Fruit fly (Drosophila melanogaster) whole organism, embryonic: ENCODE data around the gene bwa.

ENCODE experiments used
- Ada2b ChIP-seq: fragments of 200-800 bp; sonication (Bioruptor generic); IDR thresholded peaks from 2 replicates; pipeline ENCODE4 v1.3.6; 2022; ENCODE audit warnings: missing biosample characterization, missing genetic modification characterization
- CG12744 ChIP-seq: fragments of 200-800 bp; sonication (Bioruptor generic); optimal IDR thresholded peaks from 2 replicates; lab custom pipeline; 2016; ENCODE audit warnings: missing biosample characterization, missing genetic modification characterization
- CG12942 ChIP-seq: fragments of 200-800 bp; sonication (Bioruptor generic); optimal IDR thresholded peaks from 3 replicates; lab custom pipeline; 2016; ENCODE audit warnings: missing biosample characterization, missing genetic modification characterization
- CG13296 ChIP-seq: fragments of 200-800 bp; sonication (Bioruptor generic); optimal IDR thresholded peaks from 3 replicates; lab custom pipeline; 2018; ENCODE audit warnings: missing biosample characterization, mild to moderate bottlenecking, missing genetic modification characterization
- CG13424 ChIP-seq: fragments of 200-800 bp; sonication (Bioruptor generic); optimal IDR thresholded peaks from 2 replicates; lab custom pipeline; 2019; ENCODE audit warnings: missing biosample characterization, mild to moderate bottlenecking, missing genetic modification characterization, moderate library complexity
- CG14667 ChIP-seq: fragments of 200-800 bp; sonication (Bioruptor generic); IDR thresholded peaks from 2 replicates; pipeline ENCODE4 v1.3.6; 2022; ENCODE audit warnings: missing biosample characterization, missing genetic modification characterization
- CG1529 ChIP-seq: fragments of 200-800 bp; sonication (Bioruptor generic); optimal IDR thresholded peaks from 3 replicates; lab custom pipeline; 2018; ENCODE audit warnings: missing biosample characterization, missing genetic modification characterization
- CG15514 ChIP-seq: fragments of 200-800 bp; sonication (Bioruptor generic); optimal IDR thresholded peaks from 3 replicates; lab custom pipeline; 2017; ENCODE audit warnings: missing biosample characterization, missing genetic modification characterization, mild to moderate bottlenecking, moderate library complexity, missing genetic modification reagents
- CG16813 ChIP-seq: fragments of 200-800 bp; sonication (Bioruptor generic); IDR thresholded peaks from 3 replicates; pipeline ENCODE4 v1.3.6; 2022; ENCODE audit warnings: missing biosample characterization, missing genetic modification characterization; ENCODE audit not compliant: partially characterized antibody
- CG16815 ChIP-seq: fragments of 200-800 bp; sonication (Bioruptor generic); optimal IDR thresholded peaks from 3 replicates; lab custom pipeline; 2017; ENCODE audit warnings: missing biosample characterization, mild to moderate bottlenecking, missing genetic modification characterization
- CG17186 ChIP-seq: fragments of 200-800 bp; sonication (Bioruptor generic); optimal IDR thresholded peaks from 3 replicates; lab custom pipeline; 2017; ENCODE audit warnings: missing biosample characterization, missing genetic modification reagents, missing genetic modification characterization
- CG17385 ChIP-seq: fragments of 200-800 bp; sonication (Bioruptor generic); optimal IDR thresholded peaks from 3 replicates; lab custom pipeline; 2018; ENCODE audit warnings: missing biosample characterization, mild to moderate bottlenecking, missing genetic modification characterization
- CG2129 ChIP-seq: fragments of 200-800 bp; sonication (Bioruptor generic); IDR thresholded peaks from 2 replicates; pipeline ENCODE4 v1.3.6; 2022; ENCODE audit warnings: missing biosample characterization, missing genetic modification characterization; ENCODE audit not compliant: partially characterized antibody
- CG31365 ChIP-seq: fragments of 200-800 bp; sonication (Bioruptor generic); optimal IDR thresholded peaks from 2 replicates; lab custom pipeline; 2018; ENCODE audit warnings: missing biosample characterization, mild to moderate bottlenecking, missing genetic modification characterization
- CG33557 ChIP-seq: fragments of 200-800 bp; sonication (Bioruptor generic); optimal IDR thresholded peaks from 2 replicates; lab custom pipeline; 2019; ENCODE audit warnings: missing biosample characterization, mild to moderate bottlenecking, missing genetic modification characterization, moderate library complexity
- CG34224 ChIP-seq: fragments of 200-800 bp; sonication (Bioruptor generic); IDR thresholded peaks from 3 replicates; pipeline ENCODE4 v1.3.6; 2022; ENCODE audit warnings: missing biosample characterization, missing genetic modification characterization; ENCODE audit not compliant: partially characterized antibody
- CG4328 ChIP-seq: fragments of 200-800 bp; sonication (Bioruptor generic); optimal IDR thresholded peaks from 3 replicates; lab custom pipeline; 2017; ENCODE audit warnings: missing biosample characterization, missing genetic modification reagents, missing genetic modification characterization
- CG8924 ChIP-seq: fragments of 200-800 bp; optimal IDR thresholded peaks from 3 replicates; lab custom pipeline; 2019; ENCODE audit warnings: missing biosample characterization, mild to moderate bottlenecking, missing genetic modification characterization, moderate library complexity
- CTCF ChIP-seq: fragments of 200-800 bp; sonication (Bioruptor generic); optimal IDR thresholded peaks from 2 replicates; lab custom pipeline; 2017; ENCODE audit warnings: missing biosample characterization, mild to moderate bottlenecking, missing genetic modification characterization, moderate library complexity
- Camta ChIP-seq: fragments of 200-800 bp; sonication (Bioruptor generic); optimal IDR thresholded peaks from 2 replicates; lab custom pipeline; 2016; ENCODE audit warnings: missing biosample characterization, missing genetic modification characterization
- Dbx ChIP-seq: fragments of 200-800 bp; sonication (Bioruptor generic); IDR thresholded peaks from 3 replicates; pipeline ENCODE4 v1.3.6; 2022; ENCODE audit warnings: missing biosample characterization, missing genetic modification characterization
- Gsc ChIP-seq: fragments of 200-800 bp; sonication (Bioruptor generic); IDR thresholded peaks from 2 replicates; pipeline ENCODE4 v1.3.6; 2022; ENCODE audit warnings: missing biosample characterization, missing genetic modification characterization
- Hr78 ChIP-seq, 2 experiments: fragments of 200-800 bp in 1 of 2; fragments of >200 bp in 1 of 2; sonication (Bioruptor generic) in 1 of 2; optimal IDR thresholded peaks; 2 replicates each; lab custom pipeline; 2017 to 2019; ENCODE audit warnings: missing biosample characterization in 2 of 2, missing genetic modification characterization in 2 of 2, mild to moderate bottlenecking in 1 of 2, moderate library complexity in 1 of 2
- MESR4 ChIP-seq: fragments of 200-800 bp; sonication (Bioruptor generic); optimal IDR thresholded peaks from 2 replicates; lab custom pipeline; 2018; ENCODE audit warnings: missing biosample characterization, mild to moderate bottlenecking, missing genetic modification characterization, moderate library complexity
- Optix ChIP-seq: fragments of 200-800 bp; sonication (Bioruptor generic); IDR thresholded peaks from 3 replicates; pipeline ENCODE4 v1.3.6; 2022; ENCODE audit warnings: missing biosample characterization, missing genetic modification characterization
- Pdp1 ChIP-seq, 2 experiments: fragments of 200-800 bp; sonication (Bioruptor generic); optimal IDR thresholded peaks; 3 replicates each; lab custom pipeline; 2016; ENCODE audit warnings: missing biosample characterization in 2 of 2, missing genetic modification characterization in 2 of 2, mild to moderate bottlenecking in 1 of 2, moderate library complexity in 1 of 2
- Sox100B ChIP-seq: fragments of 200-800 bp; sonication (Bioruptor generic); optimal IDR thresholded peaks from 3 replicates; lab custom pipeline; 2018; ENCODE audit warnings: missing biosample characterization, mild to moderate bottlenecking, missing genetic modification characterization
- Spps ChIP-seq: fragments of 200-800 bp; sonication (Bioruptor generic); optimal IDR thresholded peaks from 2 replicates; lab custom pipeline; 2018; ENCODE audit warnings: missing biosample characterization, mild to moderate bottlenecking, missing genetic modification characterization
- Sry-β ChIP-seq: fragments of 200-800 bp; sonication (Bioruptor generic); optimal IDR thresholded peaks from 2 replicates; lab custom pipeline; 2018; ENCODE audit warnings: missing biosample characterization, mild to moderate bottlenecking, missing genetic modification characterization, moderate library complexity
- Usf ChIP-seq: fragments of 200-800 bp; sonication (Bioruptor generic); optimal IDR thresholded peaks from 2 replicates; lab custom pipeline; 2017; ENCODE audit warnings: missing genotype, missing biosample characterization, missing genetic modification characterization
- Vsx1 ChIP-seq: fragments of 200-800 bp; sonication (Bioruptor generic); optimal IDR thresholded peaks from 2 replicates; lab custom pipeline; 2017; ENCODE audit warnings: missing biosample characterization, mild to moderate bottlenecking, missing genetic modification characterization, missing genetic modification reagents
- ara ChIP-seq: fragments of 200-800 bp; sonication (Bioruptor generic); IDR thresholded peaks from 2 replicates; pipeline ENCODE4 v1.3.6; 2022; ENCODE audit warnings: missing biosample characterization, missing genetic modification characterization
- cas ChIP-seq: fragments of 200-800 bp; sonication (Bioruptor generic); IDR thresholded peaks from 2 replicates; pipeline ENCODE4 v1.3.6; 2022; ENCODE audit warnings: missing biosample characterization, missing genetic modification characterization
- chif ChIP-seq, 2 experiments: fragments of 200-800 bp; sonication (Bioruptor generic); optimal IDR thresholded peaks; 3 replicates each; lab custom pipeline; 2016; ENCODE audit warnings: missing biosample characterization in 2 of 2, missing genetic modification characterization in 2 of 2
- crol ChIP-seq: fragments of 200-800 bp; sonication (Bioruptor generic); IDR thresholded peaks from 2 replicates; pipeline ENCODE4 v1.3.6; 2022; ENCODE audit warnings: missing biosample characterization, missing genetic modification characterization
- ewg ChIP-seq: fragments of 200-800 bp; sonication (Bioruptor generic); optimal IDR thresholded peaks from 3 replicates; lab custom pipeline; 2017; ENCODE audit warnings: mild to moderate bottlenecking, missing biosample characterization, missing genetic modification reagents, missing genetic modification characterization
- exex ChIP-seq: fragments of 200-800 bp; sonication (Bioruptor generic); optimal IDR thresholded peaks from 4 replicates; lab custom pipeline; 2018; ENCODE audit warnings: missing biosample characterization, mild to moderate bottlenecking, missing genetic modification characterization, moderate library complexity
- h ChIP-seq: fragments of >200 bp; optimal IDR thresholded peaks from 2 replicates; lab custom pipeline; 2017
- hth ChIP-seq: fragments of >200 bp; optimal IDR thresholded peaks from 2 replicates; lab custom pipeline; 2017; ENCODE audit warnings: inconsistent platforms
- lmd ChIP-seq: fragments of 200-800 bp; sonication (Bioruptor generic); IDR thresholded peaks from 2 replicates; pipeline ENCODE4 v1.3.6; 2022; ENCODE audit warnings: missing biosample characterization, missing genetic modification characterization
- maf-S ChIP-seq: fragments of 200-800 bp; sonication (Bioruptor generic); optimal IDR thresholded peaks from 2 replicates; lab custom pipeline; 2016; ENCODE audit warnings: missing biosample characterization, missing genetic modification characterization
- mld ChIP-seq: fragments of 200-800 bp; sonication (Bioruptor generic); IDR thresholded peaks from 3 replicates; pipeline ENCODE4 v1.3.6; 2022; ENCODE audit warnings: missing biosample characterization, missing genetic modification characterization; ENCODE audit not compliant: partially characterized antibody
- pan ChIP-seq, 4 experiments: fragments of >200 bp in 3 of 4; fragments of 200-800 bp in 1 of 4; sonication (Bioruptor generic) in 1 of 4; optimal IDR thresholded peaks in 3 of 4; IDR thresholded peaks in 1 of 4; 2 replicates each; pipeline versions ENCODE4 v1.3.6 to Lab custom; 2017 to 2022; ENCODE audit warnings: missing biosample characterization in 2 of 4, missing genetic modification characterization in 2 of 4, mixed read lengths in 1 of 4
- prd ChIP-seq, 3 experiments: fragments of >200 bp in 2 of 3; fragments of 200-800 bp in 1 of 3; sonication (Bioruptor generic) in 1 of 3; optimal IDR thresholded peaks in 2 of 3; IDR thresholded peaks in 1 of 3; 2 replicates in 2 of 3; 3 replicates in 1 of 3; pipeline versions ENCODE4 v1.3.6 to Lab custom; 2017 to 2022; ENCODE audit warnings: missing biosample characterization in 1 of 3, missing genetic modification characterization in 1 of 3
- ro ChIP-seq: fragments of 200-800 bp; sonication (Bioruptor generic); IDR thresholded peaks from 2 replicates; pipeline ENCODE4 v1.3.6; 2022; ENCODE audit warnings: missing biosample characterization, missing genetic modification characterization
- salm ChIP-seq: fragments of 200-800 bp; sonication (Bioruptor generic); optimal IDR thresholded peaks from 2 replicates; lab custom pipeline; 2018; ENCODE audit warnings: missing biosample characterization, mild to moderate bottlenecking, missing genetic modification characterization
- sens-2 ChIP-seq: fragments of 200-800 bp; sonication (Bioruptor generic); IDR thresholded peaks from 2 replicates; pipeline ENCODE4 v1.3.6; 2022; ENCODE audit warnings: missing biosample characterization, missing genetic modification characterization
- seq ChIP-seq: fragments of 200-800 bp; sonication (Bioruptor generic); IDR thresholded peaks from 2 replicates; pipeline ENCODE4 v1.3.6; 2022; ENCODE audit warnings: missing biosample characterization, missing genetic modification characterization
- usp ChIP-seq: fragments of >200 bp; optimal IDR thresholded peaks from 2 replicates; lab custom pipeline; 2017; ENCODE audit warnings: missing biosample characterization, missing genetic modification characterization
- vfl ChIP-seq: fragments of 200-800 bp; sonication (Bioruptor generic); optimal IDR thresholded peaks from 2 replicates; lab custom pipeline; 2016; ENCODE audit warnings: missing biosample characterization, missing genetic modification characterization
- wek ChIP-seq: fragments of 200-800 bp; sonication (Bioruptor generic); optimal IDR thresholded peaks from 3 replicates; lab custom pipeline; 2018; ENCODE audit warnings: missing biosample characterization, mild to moderate bottlenecking, missing genetic modification characterization, moderate library complexity

Gene bwa

DNA sequence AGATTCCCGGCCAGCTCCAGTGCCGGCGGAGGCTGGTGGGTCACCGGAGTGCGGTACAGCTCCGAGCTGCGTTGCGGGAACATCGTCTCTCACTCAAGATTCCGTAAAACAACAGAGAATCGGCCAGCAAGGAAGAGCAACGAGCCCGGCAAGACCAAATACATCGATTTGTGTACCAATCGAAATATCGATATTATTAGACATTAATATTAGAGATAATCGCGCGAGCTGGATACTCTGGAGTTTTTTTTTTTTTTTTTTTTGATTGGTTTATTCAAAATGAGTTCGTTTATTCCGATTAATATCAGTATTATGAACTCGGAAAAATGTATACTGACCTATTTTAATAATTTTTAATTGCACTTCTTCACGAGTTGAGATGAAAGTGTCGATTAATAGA lies 675 bp upstream of the bwa start, which contains the start of gene vls (continued):
- TF ChIP-seq CG16815 (no peak), ewg (GFP tag; lab: Kevin White, UChicago) (no peak), Sry-β (GFP tag; lab: Kevin White, UChicago) (peak; percentile 36), CG16813 (GFP tag; lab: Robert Waterston, UW) (peak; percentile 72), CG2129 (GFP tag; lab: Robert Waterston, UW) (peak; percentile 60), CG12744 (GFP tag; lab: Kevin White, UChicago) (no peak), CG8924 (tag; lab: Kevin White, UChicago) (no peak), Ada2b (GFP tag; lab: Robert Waterston, UW) (no peak), CG13296 (GFP tag; lab: Kevin White, UChicago) (no peak), Sox100B (GFP tag; lab: Kevin White, UChicago) (no peak), CG34224 (GFP tag; lab: Robert Waterston, UW) (peak; percentile 84), CG1529 (GFP tag; lab: Kevin White, UChicago) (no peak), mld (GFP tag; lab: Robert Waterston, UW) (0 out of 3 replicates have a peak, but pooled peaks have one; percentile 29), Spps (tag; lab: Kevin White, UChicago) (no peak), ro (no peak), Camta (GFP tag; lab: Kevin White, UChicago) (no peak), Gsc (no peak), Vsx1 (GFP tag; lab: Kevin White, UChicago) (no peak), pan (optimal IDR thresholded peaks at IDR 0.05; lab: Kevin White, UChicago) (no peak), pan (GFP tag; optimal IDR thresholded peaks at IDR 0.05 in 1 of 2, IDR thresholded peaks at IDR 0.05 in 1 of 2) (no peak), crol (GFP tag; lab: Robert Waterston, UW) (no peak), Dbx (GFP tag; lab: Robert Waterston, UW) (no peak), usp (GFP tag; lab: Kevin White, UChicago) (no peak), chif (GFP tag; optimal IDR thresholded peaks at IDR 0.05; lab: Kevin White, UChicago) (no peak), h (lab: Kevin White, UChicago) (no peak), maf-S (no peak), lmd (GFP tag; lab: Robert Waterston, UW) (no peak), CG14667 (no peak), sens-2 (GFP tag; lab: Robert Waterston, UW) (no peak), CG15514 (GFP tag; lab: Kevin White, UChicago) (peak; percentile 12), CG17186 (GFP tag; lab: Kevin White, UChicago) (no peak), prd (optimal IDR thresholded peaks at IDR 0.05; lab: Kevin White, UChicago) (no peak), prd (GFP tag; IDR thresholded peaks at IDR 0.05; lab: Robert Waterston, UW) (no peak), wek (GFP tag; lab: Kevin White, UChicago) (no peak), CG13424 (no peak), CG17385 (GFP tag; lab: Kevin White, UChicago) (no peak), Hr78 (GFP tag; optimal IDR thresholded peaks at IDR 0.05; lab: Kevin White, UChicago) (no peak), vfl (GFP tag; lab: Kevin White, UChicago) (no peak), CTCF (GFP tag; lab: Kevin White, UChicago) (no peak), CG31365 (tag; lab: Kevin White, UChicago) (no peak), MESR4 (GFP tag; lab: Kevin White, UChicago) (peak; percentile 33), Pdp1 (GFP tag; optimal IDR thresholded peaks at IDR 0.05; lab: Kevin White, UChicago) (no peak), CG33557 (GFP tag; lab: Kevin White, UChicago) (no peak), ara (GFP tag; lab: Robert Waterston, UW) (no peak), salm (tag; lab: Kevin White, UChicago) (no peak), exex (no peak), cas (GFP tag; lab: Robert Waterston, UW) (no peak), Usf (GFP tag; lab: Kevin White, UChicago) (no peak), hth (no peak), CG4328 (GFP tag; lab: Kevin White, UChicago) (no peak), seq (GFP tag; lab: Robert Waterston, UW) (no peak), CG12942 (GFP tag; lab: Kevin White, UChicago) (no peak), Optix (GFP tag; lab: Robert Waterston, UW) (no peak)
